Worm (Caenorhabditis elegans) whole organism, dauer: ENCODE results near the gene Y75B12B.11.

Experiments
- unc-62 ChIP-seq: sonication (generic microtip); optimal IDR thresholded peaks from 2 replicates; lab custom pipeline; 2017; ENCODE audit warnings: missing biosample characterization, missing genetic modification reagents, missing genetic modification characterization

Y75B12B.11 gene

DNA sequence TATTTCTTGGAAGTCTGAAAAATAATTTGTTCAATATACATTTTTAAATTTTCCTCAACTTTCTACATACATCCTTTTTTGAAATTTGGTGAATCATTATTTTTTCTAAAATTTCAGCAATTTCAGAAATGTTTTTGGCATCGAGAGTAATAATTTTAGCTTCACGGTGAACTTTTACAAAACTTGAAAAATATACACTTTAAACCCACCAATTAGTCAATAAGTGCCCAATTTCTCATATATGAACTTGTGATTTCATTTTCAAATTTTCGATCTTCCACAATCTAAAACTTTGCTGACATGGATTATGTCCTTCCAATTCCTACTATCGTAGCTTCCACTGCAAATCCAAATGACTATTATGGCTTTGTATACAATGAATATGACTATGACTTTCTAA is 32.6 kb downstream of the Y75B12B.11 start, which contains the start of gene srw-24:
srw-24 (plus strand) TSS at position 301 of the 400 bp plus-strand sequence.
- no peak for TF ChIP-seq unc-62 (GFP tag; lab: Kevin White, UChicago)

DNA sequence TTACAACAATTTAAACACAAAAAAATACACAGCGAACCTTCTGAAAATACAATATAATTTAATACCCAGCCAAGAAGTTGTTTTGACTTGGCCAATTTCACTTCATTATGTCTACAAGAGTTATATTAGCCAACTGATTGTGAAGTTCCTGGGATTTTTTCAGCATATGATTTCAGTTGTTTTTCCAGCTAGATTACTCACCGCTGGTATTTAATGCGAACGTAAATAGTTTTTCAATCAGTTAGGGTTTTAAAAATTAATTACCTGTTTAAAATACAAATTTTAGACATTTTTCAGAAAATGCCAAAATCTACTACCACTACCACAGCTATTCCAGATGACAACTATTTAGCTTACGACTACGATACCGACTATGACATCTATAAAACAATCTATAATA is 34.6 kb downstream of the Y75B12B.11 start, which contains the start of gene srw-14:
srw-14 (plus strand) TSS at position 301 of the 400 bp plus-strand sequence.
- no peak for TF ChIP-seq unc-62 (GFP tag; lab: Kevin White, UChicago)

DNA sequence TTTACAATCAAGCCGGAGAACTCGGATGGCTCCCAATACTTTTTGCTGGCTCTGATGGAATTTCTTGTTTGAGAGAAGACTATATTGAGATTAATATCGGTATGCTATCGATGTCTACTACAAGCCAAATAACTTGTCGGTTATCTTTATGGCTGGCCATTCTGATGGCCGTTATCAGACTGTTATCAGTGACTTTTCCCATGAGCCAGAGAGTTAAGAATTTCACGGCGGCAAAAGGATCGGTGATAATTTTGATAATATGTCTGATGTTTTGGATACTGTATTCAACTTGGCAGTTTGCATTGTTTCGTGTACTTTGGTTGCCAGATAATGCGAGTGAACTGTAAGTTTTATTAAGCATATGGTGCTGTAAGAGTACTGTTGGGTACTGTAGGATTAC is 35.1 kb downstream of the Y75B12B.11 start:
- TF ChIP-seq unc-62 (GFP tag; lab: Kevin White, UChicago), result no peak

DNA sequence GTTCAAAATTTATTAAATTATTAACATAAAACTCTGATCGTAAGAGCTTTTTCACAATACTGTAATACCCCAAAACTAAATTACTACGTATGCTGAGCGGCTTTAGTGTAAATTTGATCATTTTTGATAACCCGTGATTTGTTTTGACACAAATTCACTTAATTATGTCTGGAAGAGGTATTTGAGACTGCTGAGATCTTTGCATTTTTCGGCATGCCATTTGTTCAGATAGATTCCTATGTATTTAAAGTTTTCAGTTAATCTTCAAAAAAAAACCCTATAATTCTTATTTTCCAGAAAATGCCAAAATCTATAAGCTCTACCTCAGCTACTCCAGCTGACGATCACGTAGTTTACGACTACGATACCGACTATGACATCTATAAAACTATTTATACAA is 39.1 kb downstream of the Y75B12B.11 start, which contains the start of gene srw-15:
srw-15 (plus strand) TSS at position 301 of the 400 bp plus-strand sequence.
- TF ChIP-seq unc-62 (GFP tag; lab: Kevin White, UChicago), result no peak

DNA sequence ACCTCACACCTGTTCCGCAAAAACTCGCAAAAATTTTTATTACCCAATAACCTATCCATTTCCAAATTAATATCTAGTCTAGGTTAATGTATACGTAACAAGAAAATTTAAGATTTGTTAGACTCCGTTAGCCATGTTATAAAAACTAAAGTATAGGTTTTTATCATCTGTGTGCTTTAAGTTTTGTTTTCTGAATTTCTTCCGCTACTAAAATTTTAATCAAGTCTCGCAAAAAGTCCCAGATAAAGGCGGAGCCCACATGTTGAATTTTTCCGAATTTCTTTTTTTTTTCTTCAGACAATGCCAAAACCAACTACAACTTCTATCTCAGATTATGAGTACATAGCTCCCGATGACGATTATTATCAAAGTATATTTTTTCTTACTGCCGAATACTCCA is 41.1 kb downstream of the Y75B12B.11 start, which contains the start of gene srw-13:
srw-13 (plus strand) TSS at position 301 of the 400 bp plus-strand sequence.
- no peak for TF ChIP-seq unc-62 (GFP tag; lab: Kevin White, UChicago)

DNA sequence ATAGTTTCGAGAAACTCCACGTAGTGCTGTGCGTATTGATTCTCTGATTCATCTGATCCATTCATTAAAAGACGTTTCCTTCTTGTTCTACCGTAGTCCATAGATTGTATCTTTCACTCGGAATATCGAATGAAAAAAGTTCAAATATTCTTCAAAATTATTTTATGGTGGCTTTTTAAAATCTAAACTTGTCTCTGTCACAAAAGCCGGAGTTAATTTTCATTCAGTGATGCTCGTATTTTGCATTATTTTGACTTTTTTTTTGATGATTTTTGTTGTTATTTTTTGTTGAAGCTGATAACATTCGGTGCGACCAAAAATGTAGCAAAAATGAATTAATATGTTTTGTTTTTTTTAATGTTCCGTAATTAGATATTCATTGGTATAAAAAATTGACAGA is 44.6 kb downstream of the Y75B12B.11 start, which contains the start of gene nhr-164:
nhr-164 (minus strand) TSS at position 101 of the 400 bp plus-strand sequence.
- TF ChIP-seq unc-62 (GFP tag; lab: Kevin White, UChicago), result no peak

DNA sequence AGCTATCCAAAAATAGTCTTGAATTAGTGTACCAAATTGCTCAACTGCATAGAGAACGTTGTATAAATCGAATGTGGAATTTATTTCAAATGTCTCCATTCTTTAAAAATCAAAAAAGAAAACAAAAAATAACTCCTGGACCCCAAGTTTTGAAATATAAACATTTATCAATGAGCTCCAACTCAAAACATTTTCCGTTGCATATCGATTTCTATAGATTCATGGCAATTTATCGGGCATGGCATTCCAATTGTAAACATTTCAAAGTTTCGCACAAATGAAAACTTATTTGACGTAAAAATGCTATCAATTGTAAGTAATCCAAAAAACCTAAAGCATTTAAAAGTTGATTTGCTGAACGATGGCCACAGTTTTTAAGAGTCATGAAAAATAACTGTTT is 47.5 kb downstream of the Y75B12B.11 start, which contains the start of gene srw-12:
srw-12 (minus strand) TSS at position 101 of the 400 bp plus-strand sequence.
- no peak for TF ChIP-seq unc-62 (GFP tag; lab: Kevin White, UChicago)

DNA sequence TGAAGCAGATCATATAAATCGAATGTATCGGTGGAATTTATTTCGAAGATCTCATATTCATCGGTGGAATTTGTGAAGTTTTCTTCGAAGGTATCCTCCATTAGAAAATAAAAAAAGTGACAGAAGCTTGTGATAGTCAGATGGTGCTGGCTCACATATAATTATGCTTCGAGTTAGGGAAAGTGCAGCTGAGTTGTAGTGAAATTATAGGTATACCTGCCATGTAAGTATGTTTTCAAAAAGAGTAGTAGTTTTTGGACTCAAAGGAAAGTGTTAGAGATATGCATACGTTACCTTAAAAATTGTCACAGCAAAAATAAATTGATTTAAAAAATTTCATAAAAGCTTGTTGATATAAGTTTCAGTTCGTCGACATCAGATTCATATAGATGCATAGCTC is 49.1 kb downstream of the Y75B12B.11 start, which contains the start of gene srw-11:
srw-11 (minus strand) TSS at position 101 of the 400 bp plus-strand sequence.
- TF ChIP-seq unc-62 (GFP tag; lab: Kevin White, UChicago), result no peak

DNA sequence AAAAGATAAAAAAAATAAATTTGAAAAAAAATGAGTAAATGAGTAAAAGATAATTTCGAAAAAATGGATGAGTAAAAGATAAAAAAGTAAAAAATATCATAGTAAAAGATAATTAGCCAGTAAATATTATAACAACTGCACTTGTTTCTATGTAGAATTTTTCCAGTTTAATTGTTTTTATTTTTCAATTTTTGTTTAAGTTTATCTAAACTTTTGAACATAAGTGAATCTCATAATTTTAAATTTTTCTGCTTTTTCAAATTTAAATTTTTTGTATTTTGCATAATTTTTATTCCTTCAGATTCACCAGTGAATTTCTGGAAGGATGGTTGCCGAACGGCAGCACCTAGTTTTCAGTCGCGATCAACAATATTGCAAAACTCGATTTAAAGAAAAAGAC is 50.2 kb downstream of the Y75B12B.11 start, which contains the start of gene chil-12:
chil-12 (plus strand) TSS at position 301 of the 400 bp plus-strand sequence.
- TF ChIP-seq unc-62 (GFP tag; lab: Kevin White, UChicago), result no peak
